Fruit fly (Drosophila melanogaster) S2 (cell line): Measurements from ENCODE around the gene CG15196.

Source experiments
- CG8478 ChIP-seq: fragments of >200 bp; optimal IDR thresholded peaks from 2 replicates; lab custom pipeline; 2018
- CTCF ChIP-seq, 2 experiments: fragments of >200 bp; optimal IDR thresholded peaks; 2 replicates each; lab custom pipeline; 2018

dm6 chrX:11385498-11385897 lies 24.2 kb upstream of the CG15196 start:
- TF ChIP-seq CTCF (optimal IDR thresholded peaks at IDR 0.05; lab: Kevin White, UChicago) (no peak), CG8478 (lab: Kevin White, UChicago) (no peak)
